Worm (Caenorhabditis elegans) whole organism, early embryonic: ENCODE measurements around the gene W03C9.6.

Source experiments
- B0310.2 ChIP-seq: sonication (generic microtip); optimal IDR thresholded peaks from 2 replicates; lab custom pipeline; 2016; ENCODE audit warnings: mild to moderate bottlenecking, missing genetic modification characterization, missing compliant biosample characterization
- F13C5.2 ChIP-seq: sonication (generic microtip); optimal IDR thresholded peaks from 2 replicates; lab custom pipeline; 2017; ENCODE audit warnings: mild to moderate bottlenecking, missing genetic modification characterization, inconsistent platforms, missing compliant biosample characterization
- aly-1 ChIP-seq: sonication (generic microtip); optimal IDR thresholded peaks from 2 replicates; lab custom pipeline; 2016; ENCODE audit warnings: missing genetic modification characterization, missing compliant biosample characterization
- ama-1 ChIP-seq: fragments of 150-350 bp; optimal IDR thresholded peaks from 2 replicates; lab custom pipeline; 2014
- ceh-13 ChIP-seq: fragments of 200-800 bp; sonication (Bioruptor generic); optimal IDR thresholded peaks from 2 replicates; lab custom pipeline; 2018; ENCODE audit warnings: mild to moderate bottlenecking, missing genetic modification characterization, missing compliant biosample characterization
- ceh-36 ChIP-seq: sonication (generic microtip); optimal IDR thresholded peaks from 2 replicates; lab custom pipeline; 2016; ENCODE audit warnings: missing genetic modification characterization, inconsistent platforms, missing compliant biosample characterization
- ets-7 ChIP-seq: sonication (generic microtip); optimal IDR thresholded peaks from 2 replicates; lab custom pipeline; 2016; ENCODE audit warnings: missing genotype, missing genetic modification characterization, missing compliant biosample characterization
- flt-1 ChIP-seq: fragments of 200-800 bp; sonication (Bioruptor generic); IDR thresholded peaks from 2 replicates; pipeline ENCODE4 v1.3.6; 2022; ENCODE audit warnings: missing genetic modification characterization, missing compliant biosample characterization
- hmbx-1 ChIP-seq: sonication (generic microtip); optimal IDR thresholded peaks from 2 replicates; lab custom pipeline; 2016; ENCODE audit warnings: mild to moderate bottlenecking, missing genetic modification characterization, missing compliant biosample characterization
- hmg-4 ChIP-seq: fragments of 200-800 bp; sonication (Bioruptor generic); optimal IDR thresholded peaks from 2 replicates; lab custom pipeline; 2018; ENCODE audit warnings: mild to moderate bottlenecking, missing genetic modification characterization, missing compliant biosample characterization
- hnd-1 ChIP-seq: sonication (generic microtip); optimal IDR thresholded peaks from 2 replicates; lab custom pipeline; 2016; ENCODE audit warnings: missing genetic modification characterization, missing compliant biosample characterization
- pes-1 ChIP-seq: fragments of 200-800 bp; sonication (Bioruptor generic); IDR thresholded peaks from 2 replicates; pipeline ENCODE4 v1.3.6; 2022; ENCODE audit warnings: missing genetic modification reagents, missing genetic modification characterization, missing compliant biosample characterization
- scrt-1 ChIP-seq: fragments of 200-800 bp; sonication (Bioruptor generic); IDR thresholded peaks from 2 replicates; pipeline ENCODE4 v1.3.6; 2022; ENCODE audit warnings: missing genetic modification characterization, missing compliant biosample characterization
- sea-1 ChIP-seq: fragments of 200-800 bp; sonication (Bioruptor generic); conservative IDR thresholded peaks from 2 replicates; pipeline ENCODE4 v1.3.6; 2022; ENCODE audit warnings: missing genetic modification characterization, missing compliant biosample characterization
- tbx-11 ChIP-seq: fragments of 200-800 bp; sonication (Bioruptor generic); IDR thresholded peaks from 2 replicates; pipeline ENCODE4 v1.3.6; 2022; ENCODE audit warnings: missing genetic modification characterization, missing compliant biosample characterization
- tbx-37 ChIP-seq: fragments of 200-800 bp; sonication (Bioruptor generic); conservative IDR thresholded peaks from 2 replicates; pipeline ENCODE4 v1.3.6; 2022; ENCODE audit warnings: missing genetic modification reagents, missing genetic modification characterization, missing compliant biosample characterization
- tra-4 ChIP-seq: sonication (generic microtip); optimal IDR thresholded peaks from 2 replicates; lab custom pipeline; 2017; ENCODE audit warnings: missing genetic modification characterization, missing compliant biosample characterization

The W03C9.6 gene

DNA sequence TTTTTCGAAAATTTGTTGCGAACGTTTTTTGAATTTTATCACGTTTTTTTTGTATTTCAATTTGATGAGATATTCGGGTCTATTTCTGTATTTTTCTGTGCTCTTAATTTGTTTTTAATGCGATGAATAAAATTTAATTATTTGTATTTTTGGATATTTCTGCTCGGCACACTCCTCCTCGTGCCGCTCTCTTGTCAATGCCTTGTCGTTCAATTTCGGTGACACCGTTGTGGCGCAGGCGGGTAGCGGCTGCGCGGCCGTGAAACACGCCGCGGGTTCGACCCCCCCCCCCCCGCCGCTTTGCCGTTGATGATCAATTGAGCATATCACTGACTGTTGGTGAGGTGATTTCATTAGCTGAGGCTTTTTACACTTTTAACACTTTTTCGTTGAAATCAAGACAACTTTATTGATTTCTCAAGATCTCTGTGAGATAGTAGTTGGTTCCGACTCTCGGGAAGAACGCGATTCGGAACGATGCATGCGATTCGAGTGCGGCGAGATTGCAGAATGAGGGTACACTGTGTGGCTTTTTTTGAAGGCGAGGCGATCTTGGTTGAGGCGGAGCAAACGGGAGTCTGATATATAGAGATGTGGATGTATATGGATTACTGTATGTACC, 6.4 kb downstream of the W03C9.6 start:
- TF ChIP-seq tbx-37 (GFP tag; lab: Robert Waterston, UW) (peak; percentile 100), ets-7 (tag; lab: Kevin White, UChicago) (peak; percentile 98), ceh-13 (GFP tag; lab: Kevin White, UChicago) (peak; percentile 100), ama-1 (lab: Kevin White, UChicago) (no peak), scrt-1 (GFP tag; lab: Robert Waterston, UW) (peak; percentile 100), hmbx-1 (peak; percentile 96), hmg-4 (GFP tag; lab: Kevin White, UChicago) (peak; percentile 100), sea-1 (GFP tag; lab: Robert Waterston, UW) (peak; percentile 100), F13C5.2 (peak; percentile 100), hnd-1 (tag; lab: Kevin White, UChicago) (peak; percentile 98), tbx-11 (GFP tag; lab: Robert Waterston, UW) (peak; percentile 100), pes-1 (peak; percentile 99), aly-1 (tag; lab: Kevin White, UChicago) (peak; percentile 99), flt-1 (GFP tag; lab: Robert Waterston, UW) (peak; percentile 100), ceh-36 (tag; lab: Kevin White, UChicago) (peak; percentile 99), B0310.2 (peak; percentile 99), tra-4 (tag; lab: Kevin White, UChicago) (peak; percentile 100)

DNA sequence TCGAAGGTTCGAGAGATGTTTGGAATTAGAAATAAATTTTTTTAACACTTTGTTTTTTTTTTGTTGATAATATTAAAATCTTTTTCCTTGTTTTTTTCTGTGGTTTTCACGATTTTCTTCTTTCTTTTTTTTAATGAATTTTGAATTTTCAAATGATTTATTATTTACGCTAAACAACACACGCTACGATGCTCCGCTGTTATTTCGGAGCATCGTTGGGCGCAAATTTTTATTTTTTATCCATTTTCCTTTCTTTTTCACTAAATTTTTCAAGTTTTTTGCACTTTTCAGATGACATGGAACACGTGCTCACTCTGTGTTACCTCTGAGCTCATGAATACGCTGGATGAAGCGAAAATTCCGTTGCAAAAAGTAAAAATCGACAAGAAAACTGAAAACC, 7.8 kb downstream of the W03C9.6 start, which contains the start of the genes W03C9.1 and W03C9.2:
W03C9.1 (minus strand) TSS at position 46 of the 400 bp plus-strand sequence.
W03C9.2 (plus strand) TSS at position 286 of the 400 bp plus-strand sequence.
- TF ChIP-seq F13C5.2 (no peak), sea-1 (GFP tag; lab: Robert Waterston, UW) (no peak), ceh-13 (GFP tag; lab: Kevin White, UChicago) (no peak), hnd-1 (tag; lab: Kevin White, UChicago) (no peak), hmg-4 (GFP tag; lab: Kevin White, UChicago) (no peak), pes-1 (no peak), B0310.2 (no peak), scrt-1 (GFP tag; lab: Robert Waterston, UW) (no peak), aly-1 (tag; lab: Kevin White, UChicago) (no peak), flt-1 (GFP tag; lab: Robert Waterston, UW) (no peak), tra-4 (tag; lab: Kevin White, UChicago) (no peak), hmbx-1 (no peak), ama-1 (lab: Kevin White, UChicago) (no peak), ets-7 (tag; lab: Kevin White, UChicago) (no peak), tbx-11 (GFP tag; lab: Robert Waterston, UW) (no peak), ceh-36 (tag; lab: Kevin White, UChicago) (no peak), tbx-37 (GFP tag; lab: Robert Waterston, UW) (no peak)

DNA sequence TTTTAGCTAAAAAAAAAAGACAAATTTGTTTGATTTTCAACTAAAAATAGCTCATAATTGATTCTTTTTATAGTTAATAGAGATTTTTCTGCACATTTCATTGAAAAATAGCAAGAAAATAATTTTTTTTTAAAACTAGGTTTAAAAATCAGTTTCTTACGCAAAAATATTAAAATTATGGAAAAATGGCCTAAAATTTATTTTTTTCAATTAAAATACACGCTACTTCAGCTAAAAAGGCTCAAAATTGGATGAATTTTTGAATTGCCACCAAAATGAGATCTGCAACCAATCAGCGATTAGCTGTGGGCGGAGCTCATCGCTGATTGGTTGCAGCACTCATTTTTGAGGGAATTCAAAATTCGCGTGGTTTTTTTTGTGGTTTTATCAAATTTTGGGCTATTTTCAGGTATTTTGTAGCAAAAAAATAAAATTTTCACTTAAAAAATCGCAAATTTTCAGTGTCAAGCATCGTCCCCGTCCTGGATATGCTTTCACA, 8.9 kb downstream of the W03C9.6 start:
- TF ChIP-seq tbx-11 (GFP tag; lab: Robert Waterston, UW) = no peak
- TF ChIP-seq hmg-4 (GFP tag; lab: Kevin White, UChicago) = no peak
- no peak for TF ChIP-seq scrt-1 (GFP tag; lab: Robert Waterston, UW)
- no peak for TF ChIP-seq flt-1 (GFP tag; lab: Robert Waterston, UW)
- TF ChIP-seq tra-4 (tag; lab: Kevin White, UChicago) = no peak
- TF ChIP-seq pes-1 = no peak

DNA sequence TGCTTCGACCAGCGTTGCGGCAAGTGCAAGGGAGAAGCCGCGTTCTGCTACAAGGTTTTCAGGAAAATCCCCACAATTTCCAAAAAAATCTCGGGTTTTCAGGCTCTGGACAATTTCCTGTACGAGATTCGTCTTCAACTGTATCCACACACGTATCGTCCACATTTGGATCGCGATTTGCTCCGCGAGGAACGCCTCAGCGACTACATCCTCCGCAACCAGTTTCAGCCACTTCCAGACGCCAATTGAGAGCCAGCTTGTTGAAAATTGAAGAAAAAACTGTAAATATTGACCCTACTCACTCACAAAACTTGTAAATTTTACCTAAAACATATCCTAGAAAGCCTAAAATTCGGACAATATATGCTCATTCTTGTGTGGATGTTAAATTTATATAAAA, 10.5 kb downstream of the W03C9.6 start:
- no peak for TF ChIP-seq hmbx-1
- TF ChIP-seq scrt-1 (GFP tag; lab: Robert Waterston, UW) = no peak

DNA sequence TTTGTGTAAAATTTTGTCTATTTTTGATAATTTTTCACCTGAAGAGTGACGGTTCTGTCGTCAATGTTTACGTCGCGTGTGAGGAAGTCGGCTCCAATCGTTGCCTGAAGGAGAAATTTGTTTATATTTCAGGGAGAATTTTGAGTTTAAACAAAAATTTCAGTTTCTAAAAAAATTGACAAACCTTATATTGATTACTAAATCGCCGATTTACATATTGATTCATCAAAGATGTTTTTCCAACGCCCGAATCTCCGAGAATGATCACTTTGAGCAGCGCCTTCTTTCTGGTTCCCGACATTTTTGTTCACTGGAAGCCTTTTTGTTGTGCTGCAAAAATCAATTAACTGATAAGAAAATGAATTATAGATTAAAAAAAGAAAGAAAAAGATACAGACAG, 12.3 kb downstream of the W03C9.6 start, which contains the start of gene rab-7:
rab-7 (minus strand) TSS at position 330 of the 400 bp plus-strand sequence.
- no peak for TF ChIP-seq tbx-37 (GFP tag; lab: Robert Waterston, UW)
- TF ChIP-seq ets-7 (tag; lab: Kevin White, UChicago) = no peak
- TF ChIP-seq pes-1 = no peak
- no peak for TF ChIP-seq tbx-11 (GFP tag; lab: Robert Waterston, UW)
- no peak for TF ChIP-seq F13C5.2
- TF ChIP-seq hmbx-1 = no peak
- no peak for TF ChIP-seq aly-1 (tag; lab: Kevin White, UChicago)

DNA sequence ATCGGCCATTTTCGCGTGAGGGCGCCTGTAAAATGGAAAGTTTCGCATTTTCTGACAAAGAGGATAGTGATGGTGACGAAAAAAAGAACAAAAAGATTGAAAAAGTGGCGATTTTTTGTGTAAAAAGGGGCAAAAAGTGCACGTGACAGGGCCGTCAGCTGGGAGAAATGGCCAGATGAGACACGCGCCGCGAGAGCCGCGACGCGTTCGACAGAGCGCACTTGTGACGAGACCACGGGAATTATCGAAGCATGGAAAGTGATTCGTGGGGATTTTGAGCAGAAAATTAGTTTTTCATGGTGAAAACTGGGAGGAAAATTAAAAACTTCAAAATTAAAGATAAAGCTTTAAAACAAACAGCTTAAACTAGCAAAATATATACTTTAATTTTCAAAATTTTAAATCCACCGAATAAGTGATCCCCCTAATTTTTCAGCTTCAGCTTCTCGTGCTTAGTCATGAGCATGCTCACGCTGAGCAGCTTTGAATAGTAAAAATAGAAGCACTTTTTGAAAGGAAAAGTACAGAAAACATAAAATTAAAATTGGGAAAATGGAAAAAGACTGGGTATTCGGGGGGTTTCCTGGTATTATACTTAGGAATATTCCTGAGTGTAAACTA, 13.3 kb downstream of the W03C9.6 start, which contains the start of gene W03C9.5:
W03C9.5 (minus strand) TSS at position 38 of the 621 bp plus-strand sequence.
- 0 out of 2 replicates have a peak, but pooled peaks have one; percentile 46 for TF ChIP-seq tbx-11 (GFP tag; lab: Robert Waterston, UW)
- TF ChIP-seq hnd-1 (tag; lab: Kevin White, UChicago) = peak; percentile 54
- TF ChIP-seq flt-1 (GFP tag; lab: Robert Waterston, UW) = peak; percentile 53
- TF ChIP-seq aly-1 (tag; lab: Kevin White, UChicago) = peak; percentile 35
- TF ChIP-seq ceh-13 (GFP tag; lab: Kevin White, UChicago) = peak; percentile 62
- TF ChIP-seq B0310.2 = peak; percentile 71
- TF ChIP-seq sea-1 (GFP tag; lab: Robert Waterston, UW) = peak; percentile 69
- TF ChIP-seq ceh-36 (tag; lab: Kevin White, UChicago) = no peak
- peak; percentile 62 for TF ChIP-seq tra-4 (tag; lab: Kevin White, UChicago)
- peak; percentile 79 for TF ChIP-seq F13C5.2
- TF ChIP-seq pes-1 = peak; percentile 82
- TF ChIP-seq hmg-4 (GFP tag; lab: Kevin White, UChicago) = peak; percentile 85
- TF ChIP-seq hmbx-1 = peak; percentile 36
- peak; percentile 62; the same call in 1 of the 2 replicates for TF ChIP-seq tbx-37 (GFP tag; lab: Robert Waterston, UW)
- peak; percentile 59; the same call in 1 of the 2 replicates for TF ChIP-seq scrt-1 (GFP tag; lab: Robert Waterston, UW)
- no peak for TF ChIP-seq ama-1 (lab: Kevin White, UChicago)
- peak; percentile 78 for TF ChIP-seq ets-7 (tag; lab: Kevin White, UChicago)
